Fruit fly (Drosophila melanogaster): ENCODE measurements around the gene CG32264.

The CG32264 gene

dm6 chr3L:3855194-3855980 is 49.1 kb upstream of the CG32264 start (continued):
- peak; percentile 3 for TF ChIP-seq cato (GFP tag; optimal IDR thresholded peaks at IDR 0.05; ENCODE audit: borderline replicate concordance)
- TF ChIP-seq HLH3B (GFP tag; IDR thresholded peaks at IDR 0.05), result peak; percentile 60
- no peak for TF ChIP-seq danr (GFP tag; IDR thresholded peaks at IDR 0.05)
- peak; percentile 63 for TF ChIP-seq unpg (GFP tag; optimal IDR thresholded peaks at IDR 0.05)
- TF ChIP-seq CG4328 (GFP tag; optimal IDR thresholded peaks at IDR 0.05), result no peak
- no peak for TF ChIP-seq bab2 (GFP tag; optimal IDR thresholded peaks at IDR 0.05)
- TF ChIP-seq CG11696 (GFP tag; IDR thresholded peaks at IDR 0.05), result 0 out of 2 replicates have a peak, but pooled peaks have one; percentile 22
- TF ChIP-seq MBD-R2 (GFP tag; IDR thresholded peaks at IDR 0.05), result no peak
- peak; percentile 61 for TF ChIP-seq Blimp-1 (GFP tag; optimal IDR thresholded peaks at IDR 0.05)
- peak; percentile 82 for TF ChIP-seq CG9727 (GFP tag; optimal IDR thresholded peaks at IDR 0.05)
- TF ChIP-seq Deaf1 (tag; optimal IDR thresholded peaks at IDR 0.05), result peak; percentile 67
- peak; percentile 60 for TF ChIP-seq CG13775 (GFP tag; optimal IDR thresholded peaks at IDR 0.05)
- no peak for TF ChIP-seq CG11456 (GFP tag; IDR thresholded peaks at IDR 0.05)
- peak; percentile 50 for TF ChIP-seq CG1529 (GFP tag; optimal IDR thresholded peaks at IDR 0.05)
- TF ChIP-seq Poxn (GFP tag; IDR thresholded peaks at IDR 0.05), result no peak
- TF ChIP-seq Elba2 (GFP tag; optimal IDR thresholded peaks at IDR 0.05), result peak; percentile 21
- TF ChIP-seq CG7839 (tag; optimal IDR thresholded peaks at IDR 0.05), result peak; percentile 49
- TF ChIP-seq dmrt99B (tag; optimal IDR thresholded peaks at IDR 0.05), result peak; percentile 53
- no peak for TF ChIP-seq hkb (optimal IDR thresholded peaks at IDR 0.05)
- TF ChIP-seq hkb (GFP tag; IDR thresholded peaks at IDR 0.05), result peak; percentile 63
- TF ChIP-seq Dp (GFP tag; optimal IDR thresholded peaks at IDR 0.05), result no peak
- TF ChIP-seq mld (GFP tag; IDR thresholded peaks at IDR 0.05; ENCODE audit: partially characterized antibody), result no peak
- TF ChIP-seq CG1024 (GFP tag; IDR thresholded peaks at IDR 0.05), result peak; percentile 51
- TF ChIP-seq ind (GFP tag; optimal IDR thresholded peaks at IDR 0.05), result peak; percentile 8
- TF ChIP-seq Rx (GFP tag; IDR thresholded peaks at IDR 0.05), result peak; percentile 17; the same call in 1 of the 2 replicates
- TF ChIP-seq ranshi (GFP tag; IDR thresholded peaks at IDR 0.05), result peak; percentile 51; the same call in 1 of the 2 replicates
- peak; percentile 89 for TF ChIP-seq Nf-YC (tag; optimal IDR thresholded peaks at IDR 0.05)
- no peak for TF ChIP-seq z (GFP tag; IDR thresholded peaks at IDR 0.05)
- TF ChIP-seq eve (GFP tag; optimal IDR thresholded peaks at IDR 0.05), result peak in 1 of 2 experiments; percentile 65
- peak; percentile 4 for TF ChIP-seq lilli (GFP tag; optimal IDR thresholded peaks at IDR 0.05)
- TF ChIP-seq CG8290 (GFP tag; optimal IDR thresholded peaks at IDR 0.05), result peak; percentile 9
- TF ChIP-seq CG8290 (tag; optimal IDR thresholded peaks at IDR 0.05), result no peak
- peak; percentile 19 for TF ChIP-seq odd (GFP tag; optimal IDR thresholded peaks at IDR 0.05)
- peak in 1 of 2 experiments; percentile 94 for TF ChIP-seq tll (GFP tag; optimal IDR thresholded peaks at IDR 0.05)
- no peak for TF ChIP-seq Ravus (GFP tag; IDR thresholded peaks at IDR 0.05)
- peak; percentile 47; the same call in 1 of the 2 replicates for TF ChIP-seq peb (GFP tag; IDR thresholded peaks at IDR 0.05)
- TF ChIP-seq CG4360 (GFP tag; IDR thresholded peaks at IDR 0.05), result peak; percentile 90
- peak; percentile 39 for TF ChIP-seq Med (GFP tag)
- no peak for TF ChIP-seq Fer3 (tag; optimal IDR thresholded peaks at IDR 0.05)
- TF ChIP-seq CG2129 (GFP tag; IDR thresholded peaks at IDR 0.05; ENCODE audit: partially characterized antibody), result no peak
- TF ChIP-seq CG12155 (GFP tag; optimal IDR thresholded peaks at IDR 0.05), result peak; percentile 13
- TF ChIP-seq CG10979 (tag; optimal IDR thresholded peaks at IDR 0.05), result peak; percentile 78
- TF ChIP-seq Fer1 (GFP tag; optimal IDR thresholded peaks at IDR 0.05), result peak; percentile 38
- TF ChIP-seq lab (GFP tag; optimal IDR thresholded peaks at IDR 0.05), result peak; percentile 8
- TF ChIP-seq Dfd (GFP tag; optimal IDR thresholded peaks at IDR 0.05), result no peak
- peak; percentile 52 for TF ChIP-seq CG17385 (GFP tag; optimal IDR thresholded peaks at IDR 0.05)
- TF ChIP-seq cwo (GFP tag; optimal IDR thresholded peaks at IDR 0.05), result no peak
- TF ChIP-seq CG13424 (tag; optimal IDR thresholded peaks at IDR 0.05), result peak; percentile 63
- TF ChIP-seq CG6813 (GFP tag; optimal IDR thresholded peaks at IDR 0.05), result peak; percentile 10
